Worm (Caenorhabditis elegans) whole organism, L4/young adult: ENCODE measurements around the gene glt-1.

Source experiments
- dao-5 ChIP-seq: sonication (generic microtip); optimal IDR thresholded peaks from 2 replicates; lab custom pipeline; 2016; ENCODE audit warnings: missing genotype, missing genetic modification characterization, moderate library complexity, missing compliant biosample characterization
- him-1 ChIP-seq: sonication (generic microtip); optimal IDR thresholded peaks from 2 replicates; lab custom pipeline; 2016; ENCODE audit warnings: missing genotype, missing genetic modification reagents, missing genetic modification characterization, missing compliant biosample characterization

ce11 chrX:3537335-3537734 is 41.5 kb downstream of the glt-1 start, which contains the start of gene gyg-1:
- TF ChIP-seq dao-5 (tag; lab: Kevin White, UChicago) = no peak
- TF ChIP-seq him-1 (tag; lab: Kevin White, UChicago) = no peak
